Worm (Caenorhabditis elegans) whole organism, young adult: ENCODE measurements around the gene mrpl-35.
A peak's percentile ranks its signal among the peaks of the same experiment; 100 is the strongest.

Experiments
- B0336.3 ChIP-seq: fragments of 200-800 bp; sonication (Bioruptor generic); IDR thresholded peaks from 2 replicates; pipeline ENCODE4 v1.3.6; 2022; ENCODE audit warnings: missing genetic modification characterization, missing compliant biosample characterization
- C06A6.2 ChIP-seq: fragments of 200-800 bp; sonication (Bioruptor generic); conservative IDR thresholded peaks from 2 replicates; pipeline ENCODE4 v1.3.6; 2022; ENCODE audit warnings: missing genetic modification characterization, missing compliant biosample characterization
- F22D6.2 ChIP-seq: sonication (generic microtip); optimal IDR thresholded peaks from 2 replicates; lab custom pipeline; 2016; ENCODE audit warnings: mild to moderate bottlenecking, missing genetic modification characterization, missing compliant biosample characterization
- F33H1.4 ChIP-seq: fragments of 200-800 bp; sonication (Bioruptor generic); IDR thresholded peaks from 2 replicates; pipeline ENCODE4 v1.3.6; 2022; ENCODE audit warnings: missing genetic modification reagents, missing genetic modification characterization, missing compliant biosample characterization
- F55B11.4 ChIP-seq: sonication (generic microtip); optimal IDR thresholded peaks from 2 replicates; lab custom pipeline; 2016; ENCODE audit warnings: missing compliant biosample characterization, missing genetic modification characterization, borderline replicate concordance; ENCODE audit not compliant: insufficient read depth
- K11D2.4 ChIP-seq: fragments of 200-800 bp; sonication (Bioruptor generic); IDR thresholded peaks from 2 replicates; pipeline ENCODE4 v1.3.6; 2022; ENCODE audit warnings: missing genetic modification reagents, missing genetic modification characterization, missing compliant biosample characterization
- Y53F4B.3 ChIP-seq: fragments of 200-800 bp; sonication (Bioruptor generic); IDR thresholded peaks from 2 replicates; pipeline ENCODE4 v1.3.6; 2022; ENCODE audit warnings: missing genetic modification reagents, missing genetic modification characterization, missing compliant biosample characterization
- ZK185.1 ChIP-seq: sonication (generic microtip); optimal IDR thresholded peaks from 2 replicates; lab custom pipeline; 2016; ENCODE audit warnings: mild to moderate bottlenecking, missing genetic modification characterization, missing compliant biosample characterization; ENCODE audit not compliant: poor library complexity, severe bottlenecking
- ama-1 ChIP-seq, 3 experiments: fragments of 150-350 bp in 1 of 3; sonication (generic microtip) in 2 of 3; optimal IDR thresholded peaks; 2 replicates each; lab custom pipeline; 2014 to 2018; ENCODE audit warnings: missing biosample characterization in 2 of 3, missing genetic modification characterization in 2 of 3, missing genetic modification reagents in 2 of 3
- aptf-2 ChIP-seq: fragments of 200-800 bp; sonication (Bioruptor generic); conservative IDR thresholded peaks from 2 replicates; pipeline ENCODE4 v1.3.6; 2022; ENCODE audit warnings: missing genetic modification reagents, missing genetic modification characterization, missing compliant biosample characterization
- attf-3 ChIP-seq: fragments of 200-800 bp; sonication (Bioruptor generic); conservative IDR thresholded peaks from 2 replicates; pipeline ENCODE4 v1.3.6; 2022; ENCODE audit warnings: missing genetic modification reagents, missing genetic modification characterization, missing compliant biosample characterization
- bed-1 ChIP-seq: fragments of 200-800 bp; sonication (Bioruptor generic); IDR thresholded peaks from 2 replicates; pipeline ENCODE4 v1.3.6; 2022; ENCODE audit warnings: missing genetic modification reagents, missing genetic modification characterization, missing compliant biosample characterization
- cebp-1 ChIP-seq, 2 experiments: fragments of 200-800 bp in 1 of 2; sonication (Bioruptor generic) in 1 of 2; sonication (generic microtip) in 1 of 2; IDR thresholded peaks in 1 of 2; optimal IDR thresholded peaks in 1 of 2; 2 replicates each; pipeline versions ENCODE4 v1.3.6 to Lab custom; 2017 to 2022; ENCODE audit warnings: missing compliant biosample characterization in 2 of 2, missing genetic modification characterization in 2 of 2, mild to moderate bottlenecking in 1 of 2, missing genetic modification reagents in 1 of 2, moderate library complexity in 1 of 2
- ceh-27 ChIP-seq: fragments of 200-800 bp; sonication (Bioruptor generic); optimal IDR thresholded peaks from 2 replicates; lab custom pipeline; 2018; ENCODE audit warnings: mild to moderate bottlenecking, missing genetic modification characterization, moderate library complexity, missing compliant biosample characterization
- ceh-91 ChIP-seq: fragments of 200-800 bp; sonication (Bioruptor generic); IDR thresholded peaks from 2 replicates; pipeline ENCODE4 v1.3.6; 2022; ENCODE audit warnings: missing genetic modification reagents, missing genetic modification characterization, missing compliant biosample characterization
- dox-1 ChIP-seq: fragments of 200-800 bp; sonication (Bioruptor generic); IDR thresholded peaks from 2 replicates; pipeline ENCODE4 v1.3.6; 2022; ENCODE audit warnings: missing genetic modification reagents, missing genetic modification characterization, missing compliant biosample characterization
- efl-1 ChIP-seq: fragments of 150-350 bp; optimal IDR thresholded peaks from 2 replicates; lab custom pipeline; 2014; ENCODE audit warnings: missing biosample characterization, missing genetic modification reagents, missing genetic modification characterization
- fkh-3 ChIP-seq: sonication (generic microtip); optimal IDR thresholded peaks from 2 replicates; lab custom pipeline; 2016; ENCODE audit warnings: mild to moderate bottlenecking, missing genetic modification characterization, missing compliant biosample characterization
- gei-17 ChIP-seq: fragments of 200-800 bp; sonication (Bioruptor generic); optimal IDR thresholded peaks from 2 replicates; lab custom pipeline; 2018; ENCODE audit warnings: mild to moderate bottlenecking, missing genetic modification characterization, missing compliant biosample characterization
- hmg-20 ChIP-seq: fragments of 200-800 bp; sonication (Bioruptor generic); IDR thresholded peaks from 2 replicates; pipeline ENCODE4 v1.3.6; 2022; ENCODE audit warnings: missing genetic modification reagents, missing genetic modification characterization, missing compliant biosample characterization
- hrde-1 ChIP-seq: sonication (generic microtip); optimal IDR thresholded peaks from 2 replicates; lab custom pipeline; 2016; ENCODE audit warnings: missing genetic modification characterization, mild to moderate bottlenecking, missing compliant biosample characterization, moderate library complexity, missing genotype, missing genetic modification reagents, borderline replicate concordance
- hsf-1 ChIP-seq: fragments of 200-800 bp; sonication (Bioruptor generic); IDR thresholded peaks from 2 replicates; pipeline ENCODE4 v1.3.6; 2022; ENCODE audit warnings: missing genetic modification reagents, missing genetic modification characterization, missing compliant biosample characterization
- lag-1 ChIP-seq: fragments of 200-800 bp; sonication (Bioruptor generic); IDR thresholded peaks from 2 replicates; pipeline ENCODE4 v1.3.6; 2022; ENCODE audit warnings: missing genetic modification reagents, missing genetic modification characterization, missing compliant biosample characterization
- lin-26 ChIP-seq: fragments of 200-800 bp; sonication (Bioruptor generic); IDR thresholded peaks from 2 replicates; pipeline ENCODE4 v1.3.6; 2022; ENCODE audit warnings: missing genetic modification reagents, missing genetic modification characterization, missing compliant biosample characterization
- lin-54 ChIP-seq: fragments of 200-800 bp; sonication (Bioruptor generic); optimal IDR thresholded peaks from 2 replicates; lab custom pipeline; 2018; ENCODE audit warnings: mild to moderate bottlenecking, missing genetic modification characterization, missing compliant biosample characterization
- lir-1 ChIP-seq: fragments of 200-800 bp; sonication (Bioruptor generic); conservative IDR thresholded peaks from 2 replicates; pipeline ENCODE4 v1.3.6; 2022; ENCODE audit warnings: missing genetic modification reagents, missing genetic modification characterization, missing compliant biosample characterization
- lsy-27 ChIP-seq: sonication (generic microtip); optimal IDR thresholded peaks from 2 replicates; lab custom pipeline; 2017; ENCODE audit warnings: missing genetic modification characterization, mild to moderate bottlenecking, missing compliant biosample characterization, antibody characterized with exemption, missing genotype, borderline replicate concordance; ENCODE audit not compliant: insufficient read depth
- madf-10 ChIP-seq: sonication (generic microtip); optimal IDR thresholded peaks from 2 replicates; lab custom pipeline; 2016; ENCODE audit warnings: mild to moderate bottlenecking, missing genetic modification characterization, missing compliant biosample characterization
- madf-3 ChIP-seq: fragments of 200-800 bp; sonication (Bioruptor generic); IDR thresholded peaks from 2 replicates; pipeline ENCODE4 v1.3.6; 2022; ENCODE audit warnings: missing genetic modification reagents, missing genetic modification characterization, missing compliant biosample characterization
- mes-4 ChIP-seq: sonication (generic microtip); optimal IDR thresholded peaks from 2 replicates; lab custom pipeline; 2016; ENCODE audit warnings: missing genotype, missing genetic modification characterization, missing compliant biosample characterization
- mxl-1 ChIP-seq: sonication (generic microtip); optimal IDR thresholded peaks from 2 replicates; lab custom pipeline; 2016; ENCODE audit warnings: missing genetic modification characterization, missing compliant biosample characterization
- nhr-120 ChIP-seq: fragments of 200-800 bp; sonication (Bioruptor generic); IDR thresholded peaks from 2 replicates; pipeline ENCODE4 v1.3.6; 2022; ENCODE audit warnings: missing genetic modification characterization, missing compliant biosample characterization
- nhr-80 ChIP-seq: sonication (generic microtip); optimal IDR thresholded peaks from 2 replicates; lab custom pipeline; 2016; ENCODE audit warnings: missing genetic modification characterization, missing compliant biosample characterization
- nhr-90 ChIP-seq: sonication (generic microtip); optimal IDR thresholded peaks from 2 replicates; lab custom pipeline; 2016; ENCODE audit warnings: missing genotype, mild to moderate bottlenecking, missing genetic modification characterization, missing compliant biosample characterization
- pbrm-1 ChIP-seq: fragments of 200-800 bp; sonication (Bioruptor generic); IDR thresholded peaks from 2 replicates; pipeline ENCODE4 v1.3.6; 2022; ENCODE audit warnings: missing genetic modification reagents, missing genetic modification characterization, missing compliant biosample characterization
- pha-4 ChIP-seq: fragments of 150-350 bp; sonication (generic microtip); optimal IDR thresholded peaks from 2 replicates; lab custom pipeline; 2014; ENCODE audit warnings: missing biosample characterization, missing genetic modification reagents, missing genetic modification characterization
- rec-8 ChIP-seq, 2 experiments: sonication (generic microtip); optimal IDR thresholded peaks; 2 replicates each; lab custom pipeline; 2016; ENCODE audit warnings: mild to moderate bottlenecking in 2 of 2, missing genetic modification characterization in 2 of 2, missing genetic modification reagents in 2 of 2, missing genotype in 2 of 2, missing biosample characterization in 1 of 2, missing compliant biosample characterization in 1 of 2, moderate library complexity in 1 of 2
- repo-1 ChIP-seq: sonication (generic microtip); optimal IDR thresholded peaks from 2 replicates; lab custom pipeline; 2017; ENCODE audit warnings: mild to moderate bottlenecking, missing genetic modification characterization, missing compliant biosample characterization
- snpc-1.3 ChIP-seq: sonication (generic microtip); optimal IDR thresholded peaks from 2 replicates; lab custom pipeline; 2017; ENCODE audit warnings: missing genetic modification characterization, mild to moderate bottlenecking, missing compliant biosample characterization, antibody characterized with exemption, moderate library complexity, missing genotype, missing genetic modification reagents; ENCODE audit not compliant: insufficient read depth
- snpc-4 ChIP-seq, 5 experiments: fragments of 150-350 bp in 1 of 5; sonication (generic microtip) in 4 of 5; optimal IDR thresholded peaks; 2 replicates each; lab custom pipeline; 2014 to 2018; ENCODE audit warnings: missing genetic modification characterization in 5 of 5, missing biosample characterization in 3 of 5, antibody characterized with exemption in 2 of 5, mild to moderate bottlenecking in 2 of 5, missing compliant biosample characterization in 2 of 5, missing genotype in 2 of 5, moderate library complexity in 2 of 5, missing genetic modification reagents in 1 of 5
- somi-1 ChIP-seq: fragments of 200-800 bp; sonication (Bioruptor generic); optimal IDR thresholded peaks from 2 replicates; lab custom pipeline; 2018; ENCODE audit warnings: mild to moderate bottlenecking, missing genetic modification characterization, missing compliant biosample characterization
- tbx-9 ChIP-seq: sonication (generic microtip); optimal IDR thresholded peaks from 2 replicates; lab custom pipeline; 2016; ENCODE audit warnings: borderline replicate concordance, missing genetic modification characterization, inconsistent platforms, missing compliant biosample characterization
- ztf-22 ChIP-seq: fragments of 200-800 bp; sonication (Bioruptor generic); optimal IDR thresholded peaks from 2 replicates; lab custom pipeline; 2018; ENCODE audit warnings: mild to moderate bottlenecking, missing genetic modification characterization, moderate library complexity, missing compliant biosample characterization
- ztf-25 ChIP-seq: fragments of 200-800 bp; sonication (Bioruptor generic); IDR thresholded peaks from 2 replicates; pipeline ENCODE4 v1.3.6; 2022; ENCODE audit warnings: missing genetic modification reagents, missing genetic modification characterization, missing compliant biosample characterization
- ztf-26 ChIP-seq: sonication (generic microtip); optimal IDR thresholded peaks from 2 replicates; lab custom pipeline; 2017; ENCODE audit warnings: missing genetic modification characterization, missing compliant biosample characterization
- ztf-3 ChIP-seq: fragments of 200-800 bp; sonication (Bioruptor generic); optimal IDR thresholded peaks from 2 replicates; lab custom pipeline; 2018; ENCODE audit warnings: mild to moderate bottlenecking, missing genetic modification characterization, missing compliant biosample characterization

mrpl-35 gene

ce11 chrIII:3505051-3505548, 4.9 kb upstream of the mrpl-35 start, which contains the start of gene lias-1 (continued):
- no peak for TF ChIP-seq mxl-1 (tag; lab: Kevin White, UChicago)
- TF ChIP-seq madf-10 (tag; lab: Kevin White, UChicago): peak; percentile 38
- TF ChIP-seq nhr-80 (tag; lab: Kevin White, UChicago): peak; percentile 27
- TF ChIP-seq gei-17 (GFP tag; lab: Kevin White, UChicago): no peak
- peak; percentile 7 for TF ChIP-seq F22D6.2 (tag; lab: Kevin White, UChicago)
- TF ChIP-seq ama-1 (optimal IDR thresholded peaks at IDR 0.05; lab: Kevin White, UChicago): no peak
- TF ChIP-seq ama-1 (GFP tag; optimal IDR thresholded peaks at IDR 0.05; lab: Kevin White, UChicago): peak in 1 of 2 experiments; percentile 17
- TF ChIP-seq aptf-2 (GFP tag; lab: Robert Waterston, UW): no peak
- no peak for TF ChIP-seq snpc-4 (GFP tag; optimal IDR thresholded peaks at IDR 0.05; lab: Kevin White, UChicago)
- TF ChIP-seq snpc-4 (tag; optimal IDR thresholded peaks at IDR 0.05; lab: Kevin White, UChicago): peak in 3 of 4 experiments; percentile 28 to 45 (median 31)
- TF ChIP-seq ceh-27 (GFP tag; lab: Kevin White, UChicago): peak; percentile 56
- no peak for TF ChIP-seq somi-1 (GFP tag; lab: Kevin White, UChicago)
- no peak for TF ChIP-seq mes-4 (tag; lab: Kevin White, UChicago)
- no peak for TF ChIP-seq lag-1
- TF ChIP-seq K11D2.4: no peak
- TF ChIP-seq B0336.3 (GFP tag; lab: Robert Waterston, UW): 0 out of 2 replicates have a peak, but pooled peaks have one; percentile 27
- no peak for TF ChIP-seq lir-1 (GFP tag; lab: Robert Waterston, UW)
- TF ChIP-seq madf-3: 0 out of 2 replicates have a peak, but pooled peaks have one; percentile 57
- no peak for TF ChIP-seq ztf-22 (GFP tag; lab: Kevin White, UChicago)
- TF ChIP-seq ztf-3 (GFP tag; lab: Kevin White, UChicago): no peak
- no peak for TF ChIP-seq C06A6.2 (GFP tag; lab: Robert Waterston, UW)
- no peak for TF ChIP-seq repo-1
- no peak for TF ChIP-seq ztf-26 (tag; lab: Kevin White, UChicago)
- TF ChIP-seq Y53F4B.3 (GFP tag; lab: Robert Waterston, UW): no peak
- peak; percentile 31 for TF ChIP-seq pha-4 (tag; lab: Kevin White, UChicago)
- no peak for TF ChIP-seq pbrm-1 (GFP tag; lab: Robert Waterston, UW)
- TF ChIP-seq ztf-25: no peak
- no peak for TF ChIP-seq lsy-27 (tag; lab: Kevin White, UChicago)
- TF ChIP-seq rec-8 (tag; optimal IDR thresholded peaks at IDR 0.05; lab: Kevin White, UChicago): no peak
- no peak for TF ChIP-seq hrde-1 (tag; lab: Kevin White, UChicago)
- TF ChIP-seq F33H1.4 (GFP tag; lab: Robert Waterston, UW): peak; percentile 97
- no peak for TF ChIP-seq attf-3
- TF ChIP-seq lin-54: peak; percentile 69
- no peak for TF ChIP-seq hsf-1 (GFP tag; lab: Robert Waterston, UW)
- TF ChIP-seq efl-1 (GFP tag; lab: Kevin White, UChicago): peak; percentile 60
- peak; percentile 76 for TF ChIP-seq ZK185.1 (tag; lab: Kevin White, UChicago)
- no peak for TF ChIP-seq tbx-9
- TF ChIP-seq snpc-1.3 (tag; lab: Kevin White, UChicago): peak; percentile 76
- peak; percentile 52 for TF ChIP-seq ceh-91
- TF ChIP-seq fkh-3 (tag; lab: Kevin White, UChicago): no peak
- TF ChIP-seq nhr-120 (GFP tag; lab: Robert Waterston, UW): no peak
- TF ChIP-seq nhr-90 (tag; lab: Kevin White, UChicago): no peak
- 0 out of 2 replicates have a peak, but pooled peaks have one; percentile 31 for TF ChIP-seq cebp-1 (GFP tag; IDR thresholded peaks at IDR 0.05; lab: Robert Waterston, UW)
- peak; percentile 66 for TF ChIP-seq cebp-1 (tag; optimal IDR thresholded peaks at IDR 0.05; lab: Kevin White, UChicago)
- TF ChIP-seq lin-26: no peak
- no peak for TF ChIP-seq F55B11.4
- peak; percentile 75 for TF ChIP-seq dox-1 (GFP tag; lab: Robert Waterston, UW)
- no peak for TF ChIP-seq bed-1
- TF ChIP-seq hmg-20: no peak
